Worm (Caenorhabditis elegans): ENCODE measurements around the gene math-7.

math-7 gene

DNA sequence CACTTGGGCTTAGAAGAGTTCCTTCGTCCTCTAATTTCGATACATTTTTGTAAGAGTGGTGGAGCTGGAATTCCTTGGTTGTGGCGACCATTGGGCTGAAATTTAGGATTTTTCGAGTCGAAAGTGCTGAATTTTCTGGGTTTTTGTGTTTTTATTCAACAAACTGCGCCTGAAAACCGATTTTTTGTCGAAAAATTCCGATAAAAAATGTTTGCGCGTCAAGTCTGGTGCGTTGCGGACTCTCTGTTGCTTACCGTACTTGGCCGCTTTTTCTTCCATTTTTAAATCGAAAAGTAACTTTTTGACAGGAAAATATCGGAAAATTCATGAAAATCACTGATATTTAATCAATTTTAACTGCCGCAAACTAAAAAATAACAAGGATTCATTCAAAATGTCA lies 31.6 kb upstream of the math-7 start, which contains the start of gene bath-4:
Gene bath-4, minus strand, starts transcription at position 101 of the 400 bp plus-strand sequence.
- TF ChIP-seq nhr-10 (tag; optimal IDR thresholded peaks at IDR 0.05) = no peak
- TF ChIP-seq gmeb-1 (tag; optimal IDR thresholded peaks at IDR 0.05) = no peak
- TF ChIP-seq fos-1 (tag; optimal IDR thresholded peaks at IDR 0.05) = no peak
- no peak for TF ChIP-seq R02D3.7 (tag; optimal IDR thresholded peaks at IDR 0.05)
- no peak for TF ChIP-seq mab-5 (tag; optimal IDR thresholded peaks at IDR 0.05)
- no peak for TF ChIP-seq peb-1 (tag; optimal IDR thresholded peaks at IDR 0.05)
- TF ChIP-seq F13H6.1 (tag; optimal IDR thresholded peaks at IDR 0.05) = no peak
- TF ChIP-seq nhr-129 (tag; optimal IDR thresholded peaks at IDR 0.05) = no peak
- no peak for TF ChIP-seq lin-13 (GFP tag; optimal IDR thresholded peaks at IDR 0.05)
- no peak for TF ChIP-seq elt-3 (tag; optimal IDR thresholded peaks at IDR 0.05)
- no peak for TF ChIP-seq ceh-16 (tag; optimal IDR thresholded peaks at IDR 0.05)
- TF ChIP-seq nhr-23 (tag; optimal IDR thresholded peaks at IDR 0.05) = no peak
- TF ChIP-seq nhr-11 (tag; optimal IDR thresholded peaks at IDR 0.05) = no peak

DNA sequence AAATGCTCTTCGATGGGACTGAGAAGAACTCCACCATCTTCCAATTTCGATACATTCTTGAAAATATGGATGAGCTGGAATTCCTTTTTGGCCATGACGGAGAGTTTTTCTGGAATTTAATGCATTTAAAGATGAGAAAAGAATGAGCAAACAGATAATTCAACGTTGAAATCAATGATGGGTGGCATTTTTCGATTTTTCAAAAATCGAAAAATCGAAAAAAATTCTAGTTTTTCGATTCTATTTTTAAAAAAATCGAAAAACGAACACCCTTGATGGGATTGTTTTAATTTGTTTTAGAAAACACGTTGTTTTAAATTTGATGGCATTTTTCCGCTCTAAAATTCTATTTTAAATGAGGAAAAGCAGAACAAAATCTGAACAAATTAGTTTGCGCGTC lies 26.5 kb upstream of the math-7 start, which contains the start of gene math-31:
Gene math-31, minus strand, starts transcription at position 101 of the 400 bp plus-strand sequence.
- no peak for TF ChIP-seq nhr-77 (tag; optimal IDR thresholded peaks at IDR 0.05)
- TF ChIP-seq ama-1 (optimal IDR thresholded peaks at IDR 0.05) = no peak
- TF ChIP-seq mbf-1 (tag; optimal IDR thresholded peaks at IDR 0.05) = no peak
- TF ChIP-seq nhr-237 (tag; optimal IDR thresholded peaks at IDR 0.05) = no peak
- no peak for TF ChIP-seq nhr-21 (tag; optimal IDR thresholded peaks at IDR 0.05)
- TF ChIP-seq elt-3 (tag; optimal IDR thresholded peaks at IDR 0.05) = no peak

DNA sequence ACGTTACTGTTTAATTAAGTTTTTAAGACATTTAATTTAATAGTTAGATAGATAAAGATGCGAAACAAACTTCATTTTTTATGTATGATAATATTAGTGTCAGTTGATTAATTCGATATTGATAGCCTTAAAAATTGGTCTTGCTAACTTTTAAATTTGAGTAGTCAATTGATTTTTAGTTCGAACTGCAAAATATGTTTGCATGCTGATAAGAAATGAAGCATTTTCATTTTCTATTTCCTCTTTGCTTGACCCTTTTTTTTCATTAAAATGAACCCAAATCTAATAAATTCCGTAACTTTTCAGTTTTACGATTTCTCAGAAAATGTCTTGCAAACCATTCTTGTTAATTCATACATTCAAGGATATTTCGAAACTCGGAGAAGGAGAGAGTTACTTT lies 18.8 kb upstream of the math-7 start, which contains the start of gene math-22:
Gene math-22, plus strand, starts transcription at position 301 of the 400 bp plus-strand sequence.
- no peak for TF ChIP-seq crh-2 (tag; optimal IDR thresholded peaks at IDR 0.05)
- TF ChIP-seq fos-1 (tag; optimal IDR thresholded peaks at IDR 0.05) = peak; percentile 23
- TF ChIP-seq nhr-77 (tag; optimal IDR thresholded peaks at IDR 0.05) = no peak

DNA sequence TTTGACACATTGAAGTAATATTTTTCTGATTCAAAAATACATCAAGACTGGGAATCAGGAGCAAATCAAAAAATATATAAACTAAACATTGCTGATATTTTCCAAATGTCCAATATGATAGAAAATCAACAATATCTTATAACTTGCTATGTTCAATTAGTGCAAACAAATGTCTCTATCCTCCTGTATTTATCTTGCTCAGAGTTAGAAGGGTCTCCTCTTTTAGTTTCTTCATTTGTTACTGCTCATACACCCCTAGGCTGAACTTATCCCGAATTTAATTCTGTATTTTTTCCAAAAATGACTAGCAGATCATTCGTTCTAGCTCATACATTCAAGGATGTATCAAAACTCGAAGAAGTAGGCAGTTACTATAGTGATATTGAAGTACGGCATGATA lies 15.7 kb upstream of the math-7 start, which contains the start of gene math-23:
Gene math-23, plus strand, starts transcription at position 301 of the 400 bp plus-strand sequence.
- TF ChIP-seq blmp-1 (tag; optimal IDR thresholded peaks at IDR 0.05; ENCODE audit: insufficient read depth) (no peak), peb-1 (tag; optimal IDR thresholded peaks at IDR 0.05) (no peak), sma-9 (GFP tag; optimal IDR thresholded peaks at IDR 0.05) (no peak), sma-9 (tag; optimal IDR thresholded peaks at IDR 0.05) (no peak), lin-11 (tag; optimal IDR thresholded peaks at IDR 0.05) (no peak), unc-62 (GFP tag; optimal IDR thresholded peaks at IDR 0.05) (no peak)

DNA sequence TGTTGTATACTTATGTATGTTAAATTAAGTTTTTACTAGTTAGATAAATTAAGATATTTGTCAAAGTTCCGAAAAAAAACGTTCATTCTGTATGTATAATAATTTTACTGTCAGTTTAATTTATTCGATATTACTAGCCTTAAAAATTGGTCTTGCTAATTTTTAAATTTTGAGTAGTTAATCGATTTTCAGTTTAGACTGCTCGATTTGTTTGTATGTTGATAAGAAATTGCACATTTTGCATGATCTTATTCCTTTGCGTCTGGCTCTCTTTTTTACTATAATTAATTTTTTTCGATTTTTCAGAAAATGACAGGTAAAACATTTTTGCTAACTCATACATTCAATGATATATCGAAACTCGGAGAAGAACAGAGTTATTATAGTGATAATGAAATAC lies 13.7 kb upstream of the math-7 start, which contains the start of gene math-24:
Gene math-24, plus strand, starts transcription at position 301 of the 400 bp plus-strand sequence.
- TF ChIP-seq snpc-4 (tag; optimal IDR thresholded peaks at IDR 0.05) (no peak), egl-27 (tag; optimal IDR thresholded peaks at IDR 0.05) (no peak), gmeb-1 (tag; optimal IDR thresholded peaks at IDR 0.05) (no peak), R02D3.7 (tag; optimal IDR thresholded peaks at IDR 0.05) (no peak), crh-2 (tag; optimal IDR thresholded peaks at IDR 0.05) (no peak), ztf-11 (tag; optimal IDR thresholded peaks at IDR 0.05) (no peak), mab-5 (tag; optimal IDR thresholded peaks at IDR 0.05) (no peak)

DNA sequence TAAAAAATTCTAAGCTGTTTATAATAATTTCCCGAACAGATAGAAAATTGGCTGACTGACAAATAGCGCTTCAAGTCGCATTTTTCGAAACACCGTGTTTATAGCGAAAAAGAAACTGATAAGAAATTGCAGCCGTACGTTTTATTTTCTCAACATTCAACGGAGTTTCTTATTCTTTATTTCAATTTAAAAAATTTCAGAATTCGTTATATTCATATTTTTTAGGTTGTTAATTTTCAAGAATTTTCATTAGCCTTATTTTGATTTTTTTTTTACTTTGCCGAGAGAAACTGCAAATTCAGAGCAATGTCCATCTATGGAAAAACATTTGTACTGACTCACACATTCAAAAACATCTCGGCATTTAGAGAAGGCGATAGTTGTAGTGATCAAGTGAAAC lies 11.7 kb upstream of the math-7 start, which contains the start of gene C46F9.6:
Gene C46F9.6, plus strand, starts transcription at position 301 of the 400 bp plus-strand sequence.
- TF ChIP-seq fos-1 (tag; optimal IDR thresholded peaks at IDR 0.05) = peak; percentile 9
- TF ChIP-seq sma-3 (GFP tag; optimal IDR thresholded peaks at IDR 0.05) = no peak

DNA sequence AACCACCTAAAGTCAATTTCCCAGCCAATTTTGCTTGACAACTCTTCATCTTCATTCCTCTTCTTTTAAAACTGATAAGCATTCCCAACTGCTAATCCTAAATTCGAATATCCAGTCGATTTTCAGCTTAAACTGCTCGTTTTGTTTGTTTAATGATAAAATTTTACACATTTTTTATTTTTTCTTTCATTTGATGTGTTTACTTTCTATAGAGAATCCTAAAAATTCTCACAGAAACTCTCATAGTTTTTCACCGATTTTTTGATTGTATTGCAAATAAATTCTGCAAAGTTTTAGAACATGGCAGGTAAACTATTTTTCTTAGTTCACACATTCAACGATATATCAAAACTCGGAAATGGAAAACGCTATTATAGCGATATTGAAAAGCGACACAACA lies 9.5 kb upstream of the math-7 start, which contains the start of gene math-25:
Gene math-25, plus strand, starts transcription at position 301 of the 400 bp plus-strand sequence.
- TF ChIP-seq unc-62 (GFP tag; optimal IDR thresholded peaks at IDR 0.05) (no peak), nhr-10 (tag; optimal IDR thresholded peaks at IDR 0.05) (no peak), elt-1 (tag; optimal IDR thresholded peaks at IDR 0.05) (no peak), unc-55 (GFP tag; optimal IDR thresholded peaks at IDR 0.05) (no peak), nhr-11 (tag; optimal IDR thresholded peaks at IDR 0.05) (no peak), ama-1 (optimal IDR thresholded peaks at IDR 0.05) (no peak), peb-1 (tag; optimal IDR thresholded peaks at IDR 0.05) (no peak)
